Worm (Caenorhabditis elegans): Measurements from ENCODE around the gene F16G10.3.

F16G10.3 gene

DNA sequence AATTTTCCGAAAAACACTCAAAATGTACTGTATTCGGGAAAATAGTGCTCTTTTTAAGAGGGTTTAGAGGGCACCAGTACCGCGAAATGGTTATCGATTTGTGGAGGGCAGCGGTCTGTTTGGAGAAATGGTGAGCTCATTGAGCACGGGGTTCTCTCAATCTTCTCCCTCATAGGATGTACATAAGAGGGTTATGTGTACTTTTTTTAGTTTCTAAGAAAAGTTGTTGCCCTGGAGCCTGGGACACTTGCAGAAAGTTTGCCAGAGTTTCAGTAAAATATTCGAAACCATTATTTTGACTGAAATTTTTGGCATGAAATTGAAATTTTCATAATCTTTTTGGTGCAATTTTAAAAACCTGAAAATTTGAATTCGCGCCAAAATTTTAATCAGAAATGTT, 19.6 kb upstream of the F16G10.3 start, which contains the start of gene F43C11.10:
Gene F43C11.10, minus strand, starts transcription at position 101 of the 400 bp plus-strand sequence.
- TF ChIP-seq lin-15B (tag; optimal IDR thresholded peaks at IDR 0.05) = no peak
- no peak for TF ChIP-seq tbx-2 (tag; optimal IDR thresholded peaks at IDR 0.05)
- TF ChIP-seq unc-30 (tag; optimal IDR thresholded peaks at IDR 0.05) = no peak
- TF ChIP-seq vab-15 (tag; optimal IDR thresholded peaks at IDR 0.05) = no peak
- no peak for TF ChIP-seq swsn-7 (tag; optimal IDR thresholded peaks at IDR 0.05)
- TF ChIP-seq Y116A8C.19 (tag; optimal IDR thresholded peaks at IDR 0.05; ENCODE audit: borderline replicate concordance) = no peak
- TF ChIP-seq nhr-76 (tag; optimal IDR thresholded peaks at IDR 0.05) = no peak
- no peak for TF ChIP-seq dsc-1 (tag; optimal IDR thresholded peaks at IDR 0.05)
- no peak for TF ChIP-seq nhr-28 (tag; optimal IDR thresholded peaks at IDR 0.05)
- no peak for TF ChIP-seq nhr-84 (tag; optimal IDR thresholded peaks at IDR 0.05)

DNA sequence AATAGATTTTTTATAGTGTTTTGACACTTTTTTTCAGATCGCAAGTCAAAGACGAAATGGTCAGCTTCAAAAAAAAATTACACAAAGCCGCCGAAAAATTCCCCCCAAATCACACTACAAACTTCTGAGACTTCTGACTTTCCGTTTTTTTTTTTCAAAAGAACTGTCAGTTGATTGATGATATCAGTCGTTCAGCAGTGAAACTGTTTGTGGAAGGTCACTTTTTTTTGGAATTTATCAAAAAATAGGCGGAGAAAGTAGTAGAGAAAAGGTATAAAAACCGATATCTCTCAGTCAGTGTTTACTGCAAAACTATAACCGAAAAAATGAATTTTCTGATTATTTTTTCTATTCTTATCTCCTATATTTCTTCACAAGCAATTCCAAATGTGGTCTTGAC, 19.2 kb upstream of the F16G10.3 start, which contains the start of gene F43C11.3:
Gene F43C11.3, plus strand, starts transcription at position 301 of the 400 bp plus-strand sequence.
- TF ChIP-seq vab-15 (tag; optimal IDR thresholded peaks at IDR 0.05) = no peak
- no peak for TF ChIP-seq jun-1 (tag; optimal IDR thresholded peaks at IDR 0.05)
- TF ChIP-seq lir-3 (tag; optimal IDR thresholded peaks at IDR 0.05; ENCODE audit: poor library complexity) = no peak
- TF ChIP-seq ztf-4 (tag; optimal IDR thresholded peaks at IDR 0.05) = no peak
- no peak for TF ChIP-seq tlp-1 (tag; optimal IDR thresholded peaks at IDR 0.05)
- no peak for TF ChIP-seq nhr-76 (tag; optimal IDR thresholded peaks at IDR 0.05)
- TF ChIP-seq unc-30 (tag; optimal IDR thresholded peaks at IDR 0.05) = no peak
- TF ChIP-seq mab-9 (GFP tag; IDR thresholded peaks at IDR 0.05) = no peak
- TF ChIP-seq rnt-1 (tag; optimal IDR thresholded peaks at IDR 0.05) = no peak
- no peak for TF ChIP-seq ets-5 (GFP tag; IDR thresholded peaks at IDR 0.05)
- no peak for TF ChIP-seq blmp-1 (tag; optimal IDR thresholded peaks at IDR 0.05)
- no peak for TF ChIP-seq tbx-2 (tag; optimal IDR thresholded peaks at IDR 0.05)

ce11 chrII:2354476-2354875, 17.7 kb upstream of the F16G10.3 start, which contains the start of gene F43C11.2:
TSS of gene F43C11.2 (plus strand) at chrII:2354776.
- TF ChIP-seq nhr-20 (tag; optimal IDR thresholded peaks at IDR 0.05) = no peak
- TF ChIP-seq lir-3 (tag; optimal IDR thresholded peaks at IDR 0.05; ENCODE audit: poor library complexity) = no peak
- no peak for TF ChIP-seq nhr-76 (tag; optimal IDR thresholded peaks at IDR 0.05)
- no peak for TF ChIP-seq fos-1 (tag; optimal IDR thresholded peaks at IDR 0.05)
- TF ChIP-seq mdl-1 (tag; optimal IDR thresholded peaks at IDR 0.05) = no peak
- no peak for TF ChIP-seq tlp-1 (tag; optimal IDR thresholded peaks at IDR 0.05)
- TF ChIP-seq zip-4 (GFP tag; optimal IDR thresholded peaks at IDR 0.05) = no peak
- TF ChIP-seq lin-15B (tag; optimal IDR thresholded peaks at IDR 0.05) = no peak

ce11 chrII:2356795-2357194, 15.4 kb upstream of the F16G10.3 start, which contains the start of gene F43C11.1:
TSS of gene F43C11.1 (plus strand) at chrII:2357095.
- TF ChIP-seq nhr-47 (tag; optimal IDR thresholded peaks at IDR 0.05) (no peak), tbx-2 (tag; optimal IDR thresholded peaks at IDR 0.05) (no peak), nhr-77 (tag; optimal IDR thresholded peaks at IDR 0.05) (no peak), rnt-1 (tag; optimal IDR thresholded peaks at IDR 0.05) (no peak), egl-13 (tag; optimal IDR thresholded peaks at IDR 0.05) (no peak), nhr-71 (tag; optimal IDR thresholded peaks at IDR 0.05) (no peak), ceh-63 (GFP tag; optimal IDR thresholded peaks at IDR 0.05) (no peak), mep-1 (tag; optimal IDR thresholded peaks at IDR 0.05) (no peak), nhr-237 (tag; optimal IDR thresholded peaks at IDR 0.05) (no peak), vab-15 (tag; optimal IDR thresholded peaks at IDR 0.05) (no peak), ama-1 (optimal IDR thresholded peaks at IDR 0.05) (no peak), ets-5 (GFP tag; IDR thresholded peaks at IDR 0.05) (no peak), Y116A8C.19 (tag; optimal IDR thresholded peaks at IDR 0.05; ENCODE audit: borderline replicate concordance) (no peak), mdl-1 (tag; optimal IDR thresholded peaks at IDR 0.05) (no peak), pag-3 (tag; optimal IDR thresholded peaks at IDR 0.05; ENCODE audit: borderline replicate concordance, insufficient read depth) (no peak), unc-62 (GFP tag; optimal IDR thresholded peaks at IDR 0.05) (no peak), alr-1 (tag; optimal IDR thresholded peaks at IDR 0.05; ENCODE audit: borderline replicate concordance) (no peak)

ce11 chrII:2359965-2360364, 12.2 kb upstream of the F16G10.3 start, which contains the start of gene F43C11.16:
TSS of gene F43C11.16 (minus strand) at chrII:2360065.
- TF ChIP-seq fkh-8 (tag; optimal IDR thresholded peaks at IDR 0.05) (no peak), efl-1 (optimal IDR thresholded peaks at IDR 0.05) (no peak), efl-1 (GFP tag; optimal IDR thresholded peaks at IDR 0.05 in 1 of 2) (peak in 1 of 2 experiments; percentile 18)

Measured in whole organism, L1 larva.